Worm (Caenorhabditis elegans) whole organism, midembryonic: ENCODE results near the gene F56A8.4.
"Not testable (repeated sequence)": the region's sequence is repeated elsewhere in the genome, so short reads cannot be mapped to it uniquely, and the experiment has no call there.

Experiments
- T22C8.4 ChIP-seq: fragments of 200-800 bp; sonication (Bioruptor generic); IDR thresholded peaks from 2 replicates; pipeline ENCODE4 v1.3.6; 2022; ENCODE audit warnings: missing genetic modification characterization, missing compliant biosample characterization
- cog-1 ChIP-seq: sonication (generic microtip); optimal IDR thresholded peaks from 2 replicates; lab custom pipeline; 2016; ENCODE audit warnings: missing genetic modification characterization, missing compliant biosample characterization
- flt-1 ChIP-seq: fragments of 200-800 bp; sonication (Bioruptor generic); IDR thresholded peaks from 2 replicates; pipeline ENCODE4 v1.3.6; 2022; ENCODE audit warnings: missing genetic modification characterization, missing compliant biosample characterization
- klf-2 ChIP-seq: fragments of 200-800 bp; sonication (Bioruptor generic); conservative IDR thresholded peaks from 2 replicates; pipeline ENCODE4 v1.3.6; 2022; ENCODE audit warnings: missing genetic modification reagents, missing genetic modification characterization, missing compliant biosample characterization
- med-1 ChIP-seq: sonication (generic microtip); optimal IDR thresholded peaks from 2 replicates; lab custom pipeline; 2017; ENCODE audit warnings: missing genetic modification characterization, mild to moderate bottlenecking, missing compliant biosample characterization, antibody characterized with exemption, missing genetic modification reagents; ENCODE audit not compliant: insufficient read depth
- ref-1 ChIP-seq: fragments of 200-800 bp; sonication (Bioruptor generic); conservative IDR thresholded peaks from 2 replicates; pipeline ENCODE4 v1.3.6; 2022; ENCODE audit warnings: missing genetic modification reagents, missing genetic modification characterization, missing compliant biosample characterization
- tab-1 ChIP-seq: fragments of 200-800 bp; sonication (Bioruptor generic); IDR thresholded peaks from 2 replicates; pipeline ENCODE4 v1.3.6; 2022; ENCODE audit warnings: missing genetic modification characterization, missing compliant biosample characterization
- ztf-23 ChIP-seq: fragments of 200-800 bp; sonication (Bioruptor generic); IDR thresholded peaks from 2 replicates; pipeline ENCODE4 v1.3.6; 2022; ENCODE audit warnings: missing genetic modification reagents, missing genetic modification characterization, missing compliant biosample characterization
- ztf-29 ChIP-seq: fragments of 200-800 bp; sonication (Bioruptor generic); IDR thresholded peaks from 2 replicates; pipeline ENCODE4 v1.3.6; 2022; ENCODE audit warnings: missing genetic modification reagents, missing genetic modification characterization, missing compliant biosample characterization

Gene F56A8.4

DNA sequence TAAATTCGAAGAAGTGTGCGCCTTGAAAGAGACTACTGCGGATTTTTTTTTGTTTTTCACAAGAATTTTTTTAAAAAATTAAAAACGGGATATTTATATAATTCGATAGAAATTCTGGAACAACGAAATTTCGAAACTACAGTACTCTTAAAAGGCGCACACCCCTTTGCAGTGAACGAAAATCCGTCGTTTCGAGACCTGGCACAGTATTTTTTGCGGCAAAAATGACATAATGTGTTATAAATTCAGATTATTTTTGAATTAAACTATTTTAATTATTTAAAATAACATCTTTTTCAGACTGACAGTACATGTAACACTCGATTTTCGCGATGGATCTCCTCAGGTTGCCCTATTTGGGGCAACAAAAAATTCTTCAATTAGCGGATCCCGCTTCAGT is at the start of gene F56A8.4:
Gene F56A8.4 (plus strand): TSS at position 301 of the 400 bp plus-strand sequence.
- TF ChIP-seq ztf-23 (GFP tag; lab: Robert Waterston, UW) (no peak), tab-1 (GFP tag; lab: Robert Waterston, UW) (no peak), ztf-29 (GFP tag; lab: Robert Waterston, UW) (no peak), klf-2 (GFP tag; lab: Robert Waterston, UW) (no peak), T22C8.4 (no peak), flt-1 (no peak), med-1 (GFP tag; lab: Kevin White, UChicago) (no peak), cog-1 (tag; lab: Kevin White, UChicago) (no peak), ref-1 (GFP tag; lab: Robert Waterston, UW) (no peak)

DNA sequence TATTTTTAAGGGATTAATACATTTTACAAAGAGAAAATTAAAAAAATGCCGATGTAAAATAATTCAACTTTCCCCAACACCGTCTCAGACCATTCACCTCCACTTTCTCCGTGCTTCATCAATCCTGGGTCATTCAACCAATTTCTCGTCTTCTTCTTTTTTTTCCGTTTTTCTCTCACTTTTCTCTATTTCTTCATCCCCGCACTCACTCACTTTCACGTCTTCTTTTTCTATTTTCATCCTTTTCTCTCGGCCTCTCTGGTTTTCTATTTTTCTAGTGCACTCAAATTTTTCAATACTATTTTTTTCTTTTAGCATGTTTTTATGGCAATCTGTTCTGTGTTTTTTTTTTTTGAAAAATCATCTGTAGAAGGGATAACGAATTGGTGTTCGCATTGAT is 47.4 kb upstream of the F56A8.4 start:
- TF ChIP-seq ref-1 (GFP tag; lab: Robert Waterston, UW): no peak
- no peak for TF ChIP-seq ztf-29 (GFP tag; lab: Robert Waterston, UW)
- TF ChIP-seq klf-2 (GFP tag; lab: Robert Waterston, UW): no peak
- TF ChIP-seq tab-1 (GFP tag; lab: Robert Waterston, UW): no peak
- TF ChIP-seq cog-1 (tag; lab: Kevin White, UChicago): no peak
- TF ChIP-seq T22C8.4: no peak

DNA sequence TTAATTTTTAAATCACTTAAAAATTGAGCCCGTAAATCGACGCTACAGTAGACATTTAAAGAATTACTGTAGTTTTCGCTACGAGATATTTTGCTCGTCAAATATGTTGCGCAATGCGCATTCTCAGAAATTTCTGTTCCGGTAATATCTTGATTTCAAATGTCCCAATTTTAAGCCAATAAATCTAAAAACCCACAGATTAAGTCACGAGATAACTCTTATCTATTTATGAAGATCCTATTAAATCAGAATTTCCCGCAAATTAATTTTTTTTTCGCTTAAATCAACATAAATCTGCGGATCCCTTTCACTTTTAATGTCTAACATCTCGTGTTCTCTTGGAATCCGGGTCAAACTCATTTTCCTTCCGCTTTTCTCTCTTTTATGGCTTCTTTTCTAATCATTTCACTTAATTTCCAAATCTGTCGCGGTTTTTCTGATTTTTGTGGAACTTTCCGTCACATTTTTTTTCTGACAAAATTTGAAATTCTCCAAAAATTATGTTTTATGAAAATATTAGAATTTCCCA is 46.5 kb upstream of the F56A8.4 start:
- no peak for TF ChIP-seq ref-1 (GFP tag; lab: Robert Waterston, UW)
- TF ChIP-seq tab-1 (GFP tag; lab: Robert Waterston, UW): no peak
- no peak for TF ChIP-seq flt-1
- TF ChIP-seq ztf-29 (GFP tag; lab: Robert Waterston, UW): no peak
- no peak for TF ChIP-seq cog-1 (tag; lab: Kevin White, UChicago)
- TF ChIP-seq klf-2 (GFP tag; lab: Robert Waterston, UW): no peak
- TF ChIP-seq ztf-23 (GFP tag; lab: Robert Waterston, UW): no peak
- no peak for TF ChIP-seq med-1 (GFP tag; lab: Kevin White, UChicago)

DNA sequence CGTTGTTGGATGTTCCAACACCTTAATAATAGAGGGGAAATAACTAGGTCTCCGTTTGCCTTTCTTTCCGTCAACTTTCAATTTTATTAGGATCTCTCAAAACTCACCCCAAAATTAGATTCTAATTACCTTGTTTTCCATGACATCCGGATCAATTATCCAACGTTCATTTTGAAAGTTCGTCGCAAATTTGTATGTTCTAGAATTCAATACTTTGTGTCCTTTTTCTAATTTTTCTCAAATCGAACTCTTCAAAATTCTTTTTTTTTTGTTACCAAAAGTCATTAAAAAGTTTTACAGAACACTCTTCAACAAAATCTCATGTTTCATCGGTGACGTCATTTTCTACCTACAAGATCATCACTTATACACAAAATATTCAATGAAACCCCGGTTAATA is 40.3 kb upstream of the F56A8.4 start, which contains the start of gene Y43F4A.1:
Gene Y43F4A.1 (plus strand): TSS at position 301 of the 400 bp plus-strand sequence.
- TF ChIP-seq med-1 (GFP tag; lab: Kevin White, UChicago) (no peak), ref-1 (GFP tag; lab: Robert Waterston, UW) (no peak), flt-1 (no peak), tab-1 (GFP tag; lab: Robert Waterston, UW) (no peak), ztf-29 (GFP tag; lab: Robert Waterston, UW) (no peak), ztf-23 (GFP tag; lab: Robert Waterston, UW) (no peak), T22C8.4 (no peak), cog-1 (tag; lab: Kevin White, UChicago) (no peak), klf-2 (GFP tag; lab: Robert Waterston, UW) (no peak)

DNA sequence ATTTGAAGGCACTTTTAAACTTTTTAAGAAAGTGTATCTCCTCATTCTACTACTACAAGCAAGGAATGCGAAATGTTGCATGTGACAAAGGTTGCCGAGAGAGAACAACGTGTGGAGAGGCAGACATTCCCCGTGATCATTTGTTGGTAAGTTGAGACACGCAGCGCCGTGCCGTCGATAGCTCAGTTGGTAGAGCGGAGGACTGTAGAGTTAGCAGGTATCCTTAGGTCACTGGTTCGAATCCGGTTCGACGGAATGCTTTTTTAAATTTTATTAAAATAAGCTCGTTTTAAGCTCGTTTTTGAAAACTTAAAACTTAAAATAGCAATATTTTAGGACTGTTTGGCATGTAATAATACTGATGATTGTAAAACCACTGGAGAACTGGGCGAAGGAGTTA is 38.7 kb upstream of the F56A8.4 start:
- TF ChIP-seq ztf-29 (GFP tag; lab: Robert Waterston, UW) (no peak), tab-1 (GFP tag; lab: Robert Waterston, UW) (peak; percentile 71), flt-1 (peak; percentile 50; the same call in 1 of the 2 replicates), ztf-23 (GFP tag; lab: Robert Waterston, UW) (0 out of 2 replicates have a peak, but pooled peaks have one; percentile 48)

DNA sequence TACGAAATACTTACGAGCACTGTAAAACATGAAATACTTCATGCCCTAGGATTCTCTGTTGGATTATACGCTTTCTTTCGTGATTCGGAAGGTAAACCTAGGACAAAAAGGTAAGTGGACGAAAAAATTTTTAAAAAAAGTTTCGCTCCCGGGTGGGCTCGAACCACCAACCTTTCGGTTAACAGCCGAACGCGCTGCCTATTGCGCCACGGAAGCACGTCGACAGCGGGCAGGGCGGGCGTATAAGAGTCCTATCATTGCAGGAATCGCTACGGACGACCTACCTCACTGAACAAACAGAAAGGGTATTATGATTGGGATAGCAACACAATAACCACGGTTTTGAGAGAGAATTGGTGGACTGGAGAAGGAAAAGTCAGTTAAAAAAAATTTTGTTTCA is 38.1 kb upstream of the F56A8.4 start:
- TF ChIP-seq flt-1: peak; percentile 89
- no peak for TF ChIP-seq cog-1 (tag; lab: Kevin White, UChicago)
- no peak for TF ChIP-seq med-1 (GFP tag; lab: Kevin White, UChicago)
- 0 out of 2 replicates have a peak, but pooled peaks have one; percentile 57 for TF ChIP-seq T22C8.4
- peak; percentile 74 for TF ChIP-seq ref-1 (GFP tag; lab: Robert Waterston, UW)
- peak; percentile 53; the same call in 1 of the 2 replicates for TF ChIP-seq ztf-29 (GFP tag; lab: Robert Waterston, UW)
- peak; percentile 85 for TF ChIP-seq tab-1 (GFP tag; lab: Robert Waterston, UW)
- peak; percentile 69 for TF ChIP-seq ztf-23 (GFP tag; lab: Robert Waterston, UW)
- TF ChIP-seq klf-2 (GFP tag; lab: Robert Waterston, UW): peak; percentile 68; the same call in 1 of the 2 replicates

DNA sequence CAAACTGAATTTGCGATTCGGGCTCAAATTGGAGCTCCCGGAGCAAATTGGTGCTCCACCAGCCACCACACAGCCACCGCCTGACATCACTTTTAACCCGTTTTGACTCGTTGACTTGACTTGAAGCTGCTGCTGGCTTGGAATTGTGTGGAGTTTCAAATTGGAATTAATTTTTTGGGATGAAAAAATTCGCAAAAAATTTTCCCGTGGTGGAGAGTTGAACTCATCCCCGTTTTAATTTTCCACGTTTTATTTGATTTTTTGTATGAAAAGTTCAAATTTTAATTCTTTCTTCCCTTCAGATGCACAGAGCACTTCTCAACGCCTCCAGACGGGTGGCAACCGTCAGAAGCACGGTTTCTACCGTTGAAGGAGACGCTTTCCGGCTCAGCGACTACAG is 17.8 kb upstream of the F56A8.4 start, which contains the start of gene Y43F4A.4:
Gene Y43F4A.4 (plus strand): TSS at position 301 of the 400 bp plus-strand sequence.
- TF ChIP-seq ref-1 (GFP tag; lab: Robert Waterston, UW); tab-1 (GFP tag; lab: Robert Waterston, UW); T22C8.4: not testable (repeated sequence)

DNA sequence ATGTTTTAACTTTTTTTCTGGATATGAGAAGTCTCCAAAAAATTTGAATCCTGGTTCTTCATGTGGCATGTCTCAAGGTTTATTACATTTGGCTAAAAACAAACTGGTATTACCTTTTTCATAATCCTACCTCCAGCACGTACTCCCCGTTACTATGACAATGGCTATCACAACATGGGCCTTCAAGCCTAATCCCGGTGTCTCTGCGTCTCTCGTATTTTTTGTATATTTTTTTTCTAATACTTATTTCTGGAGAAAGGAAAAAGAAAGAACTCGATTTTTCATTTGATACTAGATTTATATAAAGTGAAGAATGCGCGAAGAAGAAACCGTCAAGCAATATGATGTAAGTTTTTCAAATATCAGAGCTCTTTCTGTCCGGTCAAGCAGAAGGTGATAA is 16.8 kb upstream of the F56A8.4 start, which contains the start of gene anoh-1:
Gene anoh-1 (plus strand): TSS at position 301 of the 400 bp plus-strand sequence.
- TF ChIP-seq ztf-23 (GFP tag; lab: Robert Waterston, UW) (no peak), cog-1 (tag; lab: Kevin White, UChicago) (no peak), flt-1 (no peak), klf-2 (GFP tag; lab: Robert Waterston, UW) (no peak), med-1 (GFP tag; lab: Kevin White, UChicago) (no peak), ref-1 (GFP tag; lab: Robert Waterston, UW) (no peak), tab-1 (GFP tag; lab: Robert Waterston, UW) (no peak), T22C8.4 (no peak), ztf-29 (GFP tag; lab: Robert Waterston, UW) (no peak)

DNA sequence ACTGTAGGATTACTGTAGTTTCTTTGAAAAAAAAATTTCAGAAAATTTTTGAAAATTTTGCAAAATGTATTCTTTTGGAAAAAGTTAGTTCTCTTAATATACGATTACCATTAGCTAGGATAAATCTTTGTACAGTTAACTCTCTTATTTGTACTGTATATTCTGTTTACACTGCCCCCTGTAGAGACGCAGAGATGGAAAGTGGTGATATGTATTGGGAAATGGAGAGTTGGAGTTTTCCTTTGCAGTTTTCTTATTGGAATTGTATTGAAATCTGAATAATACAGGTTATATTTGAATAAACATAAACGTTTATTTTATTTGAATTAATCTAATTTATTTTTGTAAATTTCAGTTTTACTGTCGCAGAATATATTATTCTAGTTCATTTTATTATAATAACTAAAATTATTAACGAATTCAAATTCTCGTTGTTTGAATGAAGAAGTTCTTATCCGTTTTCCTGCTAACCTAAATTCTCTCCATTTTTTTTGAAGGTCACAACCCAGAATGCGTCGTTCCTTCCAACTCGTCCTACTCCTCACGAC is 8.8 kb upstream of the F56A8.4 start, which contains the start of gene F56A8.9:
Gene F56A8.9 (plus strand): TSS at position 498 of the 548 bp plus-strand sequence.
- TF ChIP-seq ztf-29 (GFP tag; lab: Robert Waterston, UW): no peak
- TF ChIP-seq klf-2 (GFP tag; lab: Robert Waterston, UW): no peak
- TF ChIP-seq tab-1 (GFP tag; lab: Robert Waterston, UW): no peak
- TF ChIP-seq ztf-23 (GFP tag; lab: Robert Waterston, UW): no peak
- TF ChIP-seq cog-1 (tag; lab: Kevin White, UChicago): no peak
